Fruit fly (Drosophila melanogaster) whole organism, embryonic: Measurements from ENCODE around the gene lectin-28C.

Source experiments
- Adf1 ChIP-seq: fragments of 200-800 bp; sonication (Bioruptor generic); IDR thresholded peaks from 2 replicates; pipeline ENCODE4 v1.3.6; 2022; ENCODE audit warnings: missing biosample characterization, missing genetic modification characterization
- Antp ChIP-seq: fragments of 200-800 bp; sonication (Bioruptor generic); optimal IDR thresholded peaks from 3 replicates; lab custom pipeline; 2016; ENCODE audit warnings: missing biosample characterization, missing genetic modification characterization
- B-H2 ChIP-seq: fragments of 200-800 bp; sonication (Bioruptor generic); optimal IDR thresholded peaks from 2 replicates; lab custom pipeline; 2018; ENCODE audit warnings: missing biosample characterization, mild to moderate bottlenecking, missing genetic modification characterization
- Blimp-1 ChIP-seq: fragments of 200-800 bp; sonication (Bioruptor generic); optimal IDR thresholded peaks from 3 replicates; lab custom pipeline; 2018; ENCODE audit warnings: missing biosample characterization, missing genetic modification characterization, mild to moderate bottlenecking, moderate library complexity, missing genetic modification reagents
- CG10274 ChIP-seq: fragments of 200-800 bp; sonication (Bioruptor generic); optimal IDR thresholded peaks from 3 replicates; lab custom pipeline; 2017; ENCODE audit warnings: missing biosample characterization, mild to moderate bottlenecking, missing genetic modification characterization
- CG12299 ChIP-seq: fragments of 200-800 bp; sonication (Bioruptor generic); optimal IDR thresholded peaks from 2 replicates; lab custom pipeline; 2018; ENCODE audit warnings: missing biosample characterization, mild to moderate bottlenecking, missing genetic modification characterization
- CG14667 ChIP-seq: fragments of 200-800 bp; sonication (Bioruptor generic); IDR thresholded peaks from 2 replicates; pipeline ENCODE4 v1.3.6; 2022; ENCODE audit warnings: missing biosample characterization, missing genetic modification characterization
- CG16863 ChIP-seq: fragments of 200-800 bp; sonication (Bioruptor generic); optimal IDR thresholded peaks from 3 replicates; lab custom pipeline; 2016; ENCODE audit warnings: missing biosample characterization, missing genetic modification characterization
- CG17912 ChIP-seq: fragments of 200-800 bp; sonication (Bioruptor generic); optimal IDR thresholded peaks from 2 replicates; lab custom pipeline; 2018; ENCODE audit warnings: missing biosample characterization, mild to moderate bottlenecking, missing genetic modification characterization
- CG2120 ChIP-seq: fragments of 200-800 bp; sonication (Bioruptor generic); optimal IDR thresholded peaks from 3 replicates; lab custom pipeline; 2016; ENCODE audit warnings: missing biosample characterization, missing genetic modification characterization
- CG30403 ChIP-seq: fragments of 200-800 bp; sonication (Bioruptor generic); optimal IDR thresholded peaks from 3 replicates; lab custom pipeline; 2016; ENCODE audit warnings: missing biosample characterization, missing genetic modification characterization
- CG4282 ChIP-seq: fragments of 200-800 bp; sonication (Bioruptor generic); optimal IDR thresholded peaks from 2 replicates; lab custom pipeline; 2016; ENCODE audit warnings: missing biosample characterization, missing genetic modification characterization
- CG5245 ChIP-seq: fragments of 200-800 bp; sonication (Bioruptor generic); optimal IDR thresholded peaks from 3 replicates; lab custom pipeline; 2016; ENCODE audit warnings: missing biosample characterization, missing genetic modification characterization
- CG6272 ChIP-seq: fragments of 200-800 bp; sonication (Bioruptor generic); IDR thresholded peaks from 2 replicates; pipeline ENCODE4 v1.3.6; 2022; ENCODE audit warnings: missing biosample characterization, missing genetic modification characterization
- CG8290 ChIP-seq, 3 experiments: fragments of 200-800 bp; sonication (Bioruptor generic); optimal IDR thresholded peaks; 2 replicates each; lab custom pipeline; 2016 to 2019; ENCODE audit warnings: missing biosample characterization in 3 of 3, missing genetic modification characterization in 3 of 3, mild to moderate bottlenecking in 2 of 3, moderate library complexity in 1 of 3
- CG9932 ChIP-seq: fragments of 200-800 bp; sonication (Bioruptor generic); IDR thresholded peaks from 2 replicates; pipeline ENCODE4 v1.3.6; 2022; ENCODE audit warnings: missing biosample characterization, missing genetic modification characterization
- D ChIP-seq, 2 experiments: fragments of 200-800 bp in 1 of 2; fragments of >200 bp in 1 of 2; sonication (Bioruptor generic) in 1 of 2; optimal IDR thresholded peaks; 2 replicates in 1 of 2; 3 replicates in 1 of 2; lab custom pipeline; 2017; ENCODE audit warnings: mild to moderate bottlenecking in 1 of 2, missing biosample characterization in 1 of 2, missing genetic modification characterization in 1 of 2, missing genetic modification reagents in 1 of 2
- Deaf1 ChIP-seq: fragments of 200-800 bp; optimal IDR thresholded peaks from 3 replicates; lab custom pipeline; 2019; ENCODE audit warnings: missing biosample characterization, mild to moderate bottlenecking, missing genetic modification characterization, moderate library complexity
- Dfd ChIP-seq, 2 experiments: fragments of >200 bp; optimal IDR thresholded peaks; 2 replicates each; lab custom pipeline; 2017; ENCODE audit warnings: missing biosample characterization in 2 of 2, missing genetic modification characterization in 2 of 2
- Dll ChIP-seq: fragments of 200-800 bp; sonication (Bioruptor generic); IDR thresholded peaks from 4 replicates; pipeline ENCODE4 v1.3.6; 2022; ENCODE audit warnings: missing biosample characterization, missing genetic modification characterization; ENCODE audit not compliant: partially characterized antibody
- E2f1 ChIP-seq: fragments of 200-800 bp; sonication (Bioruptor generic); IDR thresholded peaks from 2 replicates; pipeline ENCODE4 v1.3.6; 2022; ENCODE audit warnings: missing biosample characterization, missing genetic modification characterization
- Ets65A ChIP-seq: fragments of 200-800 bp; sonication (Bioruptor generic); peaks from one replicate; lab custom pipeline; 2016; ENCODE audit warnings: missing biosample characterization, missing genetic modification characterization
- Hmx ChIP-seq: fragments of 200-800 bp; sonication (Bioruptor generic); optimal IDR thresholded peaks from 2 replicates; lab custom pipeline; 2016; ENCODE audit warnings: missing biosample characterization, missing genetic modification characterization
- Hr51 ChIP-seq, 2 experiments: fragments of 200-800 bp; sonication (Bioruptor generic); optimal IDR thresholded peaks; 2 replicates in 1 of 2; 3 replicates in 1 of 2; lab custom pipeline; 2016 to 2018; ENCODE audit warnings: missing biosample characterization in 2 of 2, missing genetic modification characterization in 2 of 2, mild to moderate bottlenecking in 1 of 2, moderate library complexity in 1 of 2
- Hr78 ChIP-seq, 2 experiments: fragments of 200-800 bp in 1 of 2; fragments of >200 bp in 1 of 2; sonication (Bioruptor generic) in 1 of 2; optimal IDR thresholded peaks; 2 replicates each; lab custom pipeline; 2017 to 2019; ENCODE audit warnings: missing biosample characterization in 2 of 2, missing genetic modification characterization in 2 of 2, mild to moderate bottlenecking in 1 of 2, moderate library complexity in 1 of 2
- Nf-YC ChIP-seq: fragments of 200-800 bp; optimal IDR thresholded peaks from 3 replicates; lab custom pipeline; 2019; ENCODE audit warnings: missing biosample characterization, mild to moderate bottlenecking, missing genetic modification characterization, moderate library complexity
- PHDP ChIP-seq: fragments of 200-800 bp; sonication (Bioruptor generic); optimal IDR thresholded peaks from 3 replicates; lab custom pipeline; 2018; ENCODE audit warnings: missing biosample characterization, mild to moderate bottlenecking, missing genetic modification characterization, moderate library complexity
- Tbp ChIP-seq: fragments of >200 bp; optimal IDR thresholded peaks from 2 replicates; lab custom pipeline; 2018; ENCODE audit warnings: missing biosample characterization, missing genetic modification characterization
- cg ChIP-seq: fragments of 200-800 bp; sonication (Bioruptor generic); optimal IDR thresholded peaks from 3 replicates; lab custom pipeline; 2019; ENCODE audit warnings: missing biosample characterization, mild to moderate bottlenecking, missing genetic modification characterization, moderate library complexity
- chn ChIP-seq: fragments of 200-800 bp; sonication (Bioruptor generic); optimal IDR thresholded peaks from 2 replicates; lab custom pipeline; 2016; ENCODE audit warnings: missing biosample characterization, missing genetic modification characterization
- croc ChIP-seq: fragments of 200-800 bp; sonication (Bioruptor generic); conservative IDR thresholded peaks from 3 replicates; pipeline ENCODE4 v1.3.6; 2022; ENCODE audit warnings: missing biosample characterization, missing genetic modification characterization
- dmrt11E ChIP-seq: fragments of 200-800 bp; sonication (Bioruptor generic); optimal IDR thresholded peaks from 3 replicates; lab custom pipeline; 2018; ENCODE audit warnings: missing biosample characterization, mild to moderate bottlenecking, missing genetic modification characterization, moderate library complexity
- dmrt99B ChIP-seq: fragments of 200-800 bp; sonication (Bioruptor generic); optimal IDR thresholded peaks from 2 replicates; lab custom pipeline; 2018; ENCODE audit warnings: missing biosample characterization, mild to moderate bottlenecking, missing genetic modification characterization, moderate library complexity
- emc ChIP-seq: fragments of 200-800 bp; sonication (Bioruptor generic); optimal IDR thresholded peaks from 2 replicates; lab custom pipeline; 2016; ENCODE audit warnings: missing biosample characterization, missing genetic modification characterization
- ewg ChIP-seq: fragments of 200-800 bp; sonication (Bioruptor generic); optimal IDR thresholded peaks from 3 replicates; lab custom pipeline; 2017; ENCODE audit warnings: mild to moderate bottlenecking, missing biosample characterization, missing genetic modification reagents, missing genetic modification characterization
- exex ChIP-seq: fragments of 200-800 bp; sonication (Bioruptor generic); optimal IDR thresholded peaks from 4 replicates; lab custom pipeline; 2018; ENCODE audit warnings: missing biosample characterization, mild to moderate bottlenecking, missing genetic modification characterization, moderate library complexity
- ftz-f1 ChIP-seq: fragments of 200-800 bp; sonication (Bioruptor generic); optimal IDR thresholded peaks from 2 replicates; lab custom pipeline; 2016; ENCODE audit warnings: missing biosample characterization, missing genetic modification characterization
- gt ChIP-seq: fragments of 200-800 bp; sonication (Bioruptor generic); IDR thresholded peaks from 2 replicates; pipeline ENCODE4 v1.3.6; 2022; ENCODE audit warnings: missing biosample characterization, missing genetic modification characterization
- hb ChIP-seq: fragments of 200-800 bp; sonication (Bioruptor generic); IDR thresholded peaks from 3 replicates; pipeline ENCODE4 v1.3.6; 2022; ENCODE audit warnings: missing biosample characterization, missing genetic modification characterization; ENCODE audit not compliant: partially characterized antibody
- inv ChIP-seq: fragments of 200-800 bp; sonication (Bioruptor generic); IDR thresholded peaks from 2 replicates; pipeline ENCODE4 v1.3.6; 2022; ENCODE audit warnings: missing biosample characterization, missing genetic modification characterization; ENCODE audit not compliant: partially characterized antibody
- luna ChIP-seq: fragments of 200-800 bp; sonication (Bioruptor generic); optimal IDR thresholded peaks from 2 replicates; lab custom pipeline; 2016; ENCODE audit warnings: missing biosample characterization, missing genetic modification characterization
- nau ChIP-seq: fragments of 200-800 bp; sonication (Bioruptor generic); optimal IDR thresholded peaks from 3 replicates; lab custom pipeline; 2017; ENCODE audit warnings: missing biosample characterization, mild to moderate bottlenecking, missing genetic modification characterization, missing genetic modification reagents
- p53 ChIP-seq: fragments of 200-800 bp; sonication (Bioruptor generic); optimal IDR thresholded peaks from 2 replicates; lab custom pipeline; 2016; ENCODE audit warnings: missing biosample characterization, missing genetic modification characterization
- tin ChIP-seq: fragments of 200-800 bp; sonication (Bioruptor generic); optimal IDR thresholded peaks from 3 replicates; lab custom pipeline; 2016; ENCODE audit warnings: missing biosample characterization, missing genetic modification characterization
- tup ChIP-seq: fragments of 200-800 bp; sonication (Bioruptor generic); optimal IDR thresholded peaks from 2 replicates; lab custom pipeline; 2016; ENCODE audit warnings: missing biosample characterization, mild to moderate bottlenecking, missing genetic modification characterization, moderate library complexity
- twi ChIP-seq: fragments of 200-800 bp; optimal IDR thresholded peaks from 2 replicates; lab custom pipeline; 2019; ENCODE audit warnings: missing biosample characterization, mild to moderate bottlenecking, missing genetic modification characterization, moderate library complexity
- usp ChIP-seq: fragments of >200 bp; optimal IDR thresholded peaks from 2 replicates; lab custom pipeline; 2017; ENCODE audit warnings: missing biosample characterization, missing genetic modification characterization
- zfh1 ChIP-seq: fragments of 200-800 bp; sonication (Bioruptor generic); IDR thresholded peaks from 3 replicates; pipeline ENCODE4 v1.3.6; 2022; ENCODE audit warnings: missing biosample characterization, missing genetic modification characterization

Gene lectin-28C

dm6 chr2L:7871332-7871731, 14.5 kb downstream of the lectin-28C start, which contains the start of gene Proc (continued):
- TF ChIP-seq Dfd (GFP tag; optimal IDR thresholded peaks at IDR 0.05; lab: Kevin White, UChicago) (no peak), CG4282 (GFP tag; lab: Kevin White, UChicago) (no peak), croc (GFP tag; lab: Robert Waterston, UW) (no peak), Deaf1 (tag; lab: Kevin White, UChicago) (peak; percentile 11), CG9932 (GFP tag; lab: Robert Waterston, UW) (no peak), Hr78 (GFP tag; optimal IDR thresholded peaks at IDR 0.05; lab: Kevin White, UChicago) (no peak), CG10274 (GFP tag; lab: Kevin White, UChicago) (peak; percentile 50), Adf1 (GFP tag; lab: Robert Waterston, UW) (no peak), B-H2 (GFP tag; lab: Kevin White, UChicago) (no peak), CG30403 (GFP tag; lab: Kevin White, UChicago) (no peak), CG5245 (GFP tag; lab: Kevin White, UChicago) (no peak), usp (GFP tag; lab: Kevin White, UChicago) (no peak), zfh1 (GFP tag; lab: Robert Waterston, UW) (no peak), CG6272 (GFP tag; lab: Robert Waterston, UW) (0 out of 2 replicates have a peak, but pooled peaks have one; percentile 7), emc (GFP tag; lab: Kevin White, UChicago) (no peak), inv (GFP tag; lab: Robert Waterston, UW) (no peak), CG8290 (GFP tag; optimal IDR thresholded peaks at IDR 0.05; lab: Kevin White, UChicago) (no peak), CG8290 (tag; optimal IDR thresholded peaks at IDR 0.05; lab: Kevin White, UChicago) (peak in 1 of 2 experiments; percentile 7), cg (GFP tag; lab: Kevin White, UChicago) (no peak), CG16863 (GFP tag; lab: Kevin White, UChicago) (no peak), twi (tag; lab: Kevin White, UChicago) (no peak), chn (no peak), hb (no peak), Hmx (GFP tag; lab: Kevin White, UChicago) (no peak), CG17912 (GFP tag; lab: Kevin White, UChicago) (no peak), ewg (GFP tag; lab: Kevin White, UChicago) (no peak), dmrt99B (tag; lab: Kevin White, UChicago) (no peak), Blimp-1 (GFP tag; lab: Kevin White, UChicago) (no peak), nau (GFP tag; lab: Kevin White, UChicago) (no peak), CG12299 (tag; lab: Kevin White, UChicago) (no peak), tup (GFP tag; lab: Kevin White, UChicago) (no peak), dmrt11E (tag; lab: Kevin White, UChicago) (no peak), tin (no peak), Ets65A (GFP tag; lab: Kevin White, UChicago) (peak; percentile 74), luna (GFP tag; lab: Kevin White, UChicago) (no peak)

dm6 chr2L:7871821-7872524, 15.1 kb downstream of the lectin-28C start:
- no peak for TF ChIP-seq Hmx (GFP tag; lab: Kevin White, UChicago)
- no peak for TF ChIP-seq exex
- TF ChIP-seq Nf-YC (tag; lab: Kevin White, UChicago) = peak; percentile 4
- TF ChIP-seq Hr51 (GFP tag; optimal IDR thresholded peaks at IDR 0.05; lab: Kevin White, UChicago) = peak in 1 of 2 experiments; percentile 68
- TF ChIP-seq p53 (GFP tag; lab: Kevin White, UChicago) = no peak
- no peak for TF ChIP-seq Dll (GFP tag; lab: Robert Waterston, UW)
- peak; percentile 0 for TF ChIP-seq Antp
- TF ChIP-seq CG16863 (GFP tag; lab: Kevin White, UChicago) = no peak
- no peak for TF ChIP-seq ftz-f1 (GFP tag; lab: Kevin White, UChicago)
- TF ChIP-seq Tbp (GFP tag; lab: Kevin White, UChicago) = no peak
- no peak for TF ChIP-seq gt (GFP tag; lab: Robert Waterston, UW)
- 0 out of 2 replicates have a peak, but pooled peaks have one; percentile 12 for TF ChIP-seq E2f1 (GFP tag; lab: Robert Waterston, UW)
- peak; percentile 51 for TF ChIP-seq PHDP (tag; lab: Kevin White, UChicago)
- TF ChIP-seq CG2120 = peak; percentile 77
- TF ChIP-seq CG14667 = 0 out of 2 replicates have a peak, but pooled peaks have one; percentile 23
- TF ChIP-seq D (optimal IDR thresholded peaks at IDR 0.05; lab: Kevin White, UChicago) = no peak
- TF ChIP-seq D (GFP tag; optimal IDR thresholded peaks at IDR 0.05; lab: Kevin White, UChicago) = peak; percentile 17
